Worm (Caenorhabditis elegans) whole organism, young adult: ENCODE data around the gene F14F8.9.

ENCODE experiments used
- F33H1.4 ChIP-seq: fragments of 200-800 bp; sonication (Bioruptor generic); IDR thresholded peaks from 2 replicates; pipeline ENCODE4 v1.3.6; 2022; ENCODE audit warnings: missing genetic modification reagents, missing genetic modification characterization, missing compliant biosample characterization
- ama-1 ChIP-seq, 3 experiments: fragments of 150-350 bp in 1 of 3; sonication (generic microtip) in 2 of 3; optimal IDR thresholded peaks; 2 replicates each; lab custom pipeline; 2014 to 2018; ENCODE audit warnings: missing biosample characterization in 2 of 3, missing genetic modification characterization in 2 of 3, missing genetic modification reagents in 2 of 3
- lin-26 ChIP-seq: fragments of 200-800 bp; sonication (Bioruptor generic); IDR thresholded peaks from 2 replicates; pipeline ENCODE4 v1.3.6; 2022; ENCODE audit warnings: missing genetic modification reagents, missing genetic modification characterization, missing compliant biosample characterization

- TF ChIP-seq ama-1 (optimal IDR thresholded peaks at IDR 0.05; lab: Kevin White, UChicago) (no peak), ama-1 (GFP tag; optimal IDR thresholded peaks at IDR 0.05; lab: Kevin White, UChicago) (no peak), F33H1.4 (no peak), lin-26 (GFP tag; lab: Robert Waterston, UW) (no peak)
These were observed 39.4 kb downstream of the F14F8.9 start, which contains the start of gene W06G6.2 for ce11 chrV:16628991-16629390.
